Fruit fly (Drosophila melanogaster): ENCODE measurements around the gene fon.

The fon gene

dm6 chr2L:19398317-19399234 lies 12.6 kb upstream of the fon start, which contains the start of gene CG17544 (continued):
- TF ChIP-seq pb (GFP tag; optimal IDR thresholded peaks at IDR 0.05) (no peak), Mes4 (GFP tag; optimal IDR thresholded peaks at IDR 0.05) (no peak), fd102C (GFP tag; optimal IDR thresholded peaks at IDR 0.05) (no peak), emc (GFP tag; optimal IDR thresholded peaks at IDR 0.05) (no peak), Bgb (GFP tag; IDR thresholded peaks at IDR 0.05; ENCODE audit: partially characterized antibody) (peak; percentile 46; the same call in 1 of the 2 replicates), Meics (GFP tag; optimal IDR thresholded peaks at IDR 0.05) (peak; percentile 88), CG9609 (GFP tag; optimal IDR thresholded peaks at IDR 0.05) (peak; percentile 31), Ets97D (GFP tag; optimal IDR thresholded peaks at IDR 0.05) (no peak), cato (GFP tag; optimal IDR thresholded peaks at IDR 0.05; ENCODE audit: borderline replicate concordance) (peak; percentile 52), cg (GFP tag; optimal IDR thresholded peaks at IDR 0.05) (peak; percentile 90), Stat92E (GFP tag; optimal IDR thresholded peaks at IDR 0.05) (no peak), mirr (GFP tag; optimal IDR thresholded peaks at IDR 0.05) (peak; percentile 68), CG8359 (GFP tag; optimal IDR thresholded peaks at IDR 0.05; ENCODE audit: borderline replicate concordance) (peak; percentile 71), CG7745 (tag; optimal IDR thresholded peaks at IDR 0.05) (no peak), CG6683 (GFP tag; optimal IDR thresholded peaks at IDR 0.05) (peak; percentile 78), dan (GFP tag; IDR thresholded peaks at IDR 0.05) (no peak), CG4707 (GFP tag; optimal IDR thresholded peaks at IDR 0.05) (no peak), CG16815 (GFP tag; optimal IDR thresholded peaks at IDR 0.05) (peak; percentile 80), ranshi (GFP tag; IDR thresholded peaks at IDR 0.05) (peak; percentile 47; the same call in 1 of the 2 replicates), Mrtf (GFP tag; IDR thresholded peaks at IDR 0.05) (0 out of 3 replicates have a peak, but pooled peaks have one; percentile 52), CG11085 (GFP tag; IDR thresholded peaks at IDR 0.05) (no peak; the same call in 1 of the 2 replicates), fru (optimal IDR thresholded peaks at IDR 0.05) (no peak), ap (GFP tag; IDR thresholded peaks at IDR 0.05) (0 out of 2 replicates have a peak, but pooled peaks have one; percentile 10), CHES-1-like (GFP tag; optimal IDR thresholded peaks at IDR 0.05) (peak; percentile 30), CG16813 (GFP tag; IDR thresholded peaks at IDR 0.05; ENCODE audit: partially characterized antibody) (no peak), Atf3 (GFP tag; optimal IDR thresholded peaks at IDR 0.05) (no peak), CG2116 (GFP tag; optimal IDR thresholded peaks at IDR 0.05) (peak; percentile 21), CG15514 (GFP tag; optimal IDR thresholded peaks at IDR 0.05) (peak; percentile 40), HmgZ (tag; optimal IDR thresholded peaks at IDR 0.05) (peak; percentile 41), CG15601 (tag; optimal IDR thresholded peaks at IDR 0.05) (peak; percentile 81), chinmo (GFP tag; IDR thresholded peaks at IDR 0.05; ENCODE audit: partially characterized antibody) (peak; percentile 92), CG10267 (tag; optimal IDR thresholded peaks at IDR 0.05) (peak; percentile 83), NC2β (GFP tag; optimal IDR thresholded peaks at IDR 0.05) (no peak), zen (tag; optimal IDR thresholded peaks at IDR 0.05) (peak; percentile 62), scrt (GFP tag; optimal IDR thresholded peaks at IDR 0.05) (peak; percentile 88), Usf (GFP tag; optimal IDR thresholded peaks at IDR 0.05) (peak; percentile 66), Doc2 (GFP tag; IDR thresholded peaks at IDR 0.05) (no peak), CG31388 (GFP tag; optimal IDR thresholded peaks at IDR 0.05) (peak; percentile 6), CG10321 (GFP tag; IDR thresholded peaks at IDR 0.05) (peak; percentile 90), CG12744 (GFP tag; optimal IDR thresholded peaks at IDR 0.05) (no peak), NFAT (GFP tag; IDR thresholded peaks at IDR 0.05) (peak; percentile 70), CG11696 (GFP tag; IDR thresholded peaks at IDR 0.05) (no peak), chn (GFP tag; optimal IDR thresholded peaks at IDR 0.05) (no peak), Hr51 (GFP tag; optimal IDR thresholded peaks at IDR 0.05) (peak; percentile 36 to 83), so (GFP tag; IDR thresholded peaks at IDR 0.05) (no peak), CG33557 (GFP tag; optimal IDR thresholded peaks at IDR 0.05) (peak; percentile 83), BtbVII (GFP tag; optimal IDR thresholded peaks at IDR 0.05) (peak; percentile 84), maf-S (GFP tag; optimal IDR thresholded peaks at IDR 0.05) (no peak)
